Worm (Caenorhabditis elegans) whole organism, early embryonic: ENCODE measurements around the gene Y51B9A.7.

Experiments
- ama-1 ChIP-seq: fragments of 150-350 bp; optimal IDR thresholded peaks from 2 replicates; lab custom pipeline; 2014
- ceh-13 ChIP-seq: fragments of 200-800 bp; sonication (Bioruptor generic); optimal IDR thresholded peaks from 2 replicates; lab custom pipeline; 2018; ENCODE audit warnings: mild to moderate bottlenecking, missing genetic modification characterization, missing compliant biosample characterization

DNA sequence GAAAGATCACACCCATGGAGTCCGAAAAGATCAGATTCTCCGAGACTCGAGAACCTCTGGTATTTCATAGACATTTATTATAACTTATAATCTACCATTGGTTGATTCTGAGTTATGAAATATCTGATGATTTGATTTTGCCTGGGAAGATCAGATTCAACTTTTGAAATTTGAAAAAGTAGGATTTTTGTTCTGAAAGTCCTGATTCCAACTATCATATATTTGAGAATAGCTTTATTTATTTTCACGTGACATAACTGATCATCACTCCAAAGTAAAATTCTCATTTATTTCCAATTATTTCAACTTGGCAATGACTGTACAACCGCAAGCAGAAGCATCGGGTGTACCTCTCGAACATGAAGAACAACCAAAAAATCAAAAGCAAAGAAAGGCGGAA is at the start of gene Y51B9A.7:
- TF ChIP-seq ama-1 (no peak), ceh-13 (GFP tag; lab: Kevin White, UChicago) (no peak)
